Fruit fly (Drosophila melanogaster) whole organism, wandering third instar larva: ENCODE measurements around the gene eEF1gamma.
A peak's percentile ranks its signal among the peaks of the same experiment; 100 is the strongest.

Experiments
- Abd-B ChIP-seq: fragments of >200 bp; optimal IDR thresholded peaks from 2 replicates; lab custom pipeline; 2017; ENCODE audit warnings: missing biosample characterization, missing genetic modification characterization
- CG32264 ChIP-seq: fragments of 200-800 bp; sonication (Bioruptor generic); optimal IDR thresholded peaks from 2 replicates; lab custom pipeline; 2016; ENCODE audit warnings: missing biosample characterization, missing genetic modification characterization
- CG9705 ChIP-seq: fragments of 200-800 bp; sonication (Bioruptor generic); optimal IDR thresholded peaks from 2 replicates; lab custom pipeline; 2018; ENCODE audit warnings: missing biosample characterization, mild to moderate bottlenecking, missing genetic modification characterization
- CrebA ChIP-seq: fragments of 200-800 bp; sonication (Bioruptor generic); optimal IDR thresholded peaks from 2 replicates; lab custom pipeline; 2016; ENCODE audit warnings: missing biosample characterization, mild to moderate bottlenecking, missing genetic modification characterization, borderline replicate concordance
- Dfd ChIP-seq: fragments of >200 bp; optimal IDR thresholded peaks from 2 replicates; lab custom pipeline; 2017; ENCODE audit warnings: missing biosample characterization, missing genetic modification characterization
- Dif ChIP-seq: fragments of 200-275, 200-300 bp; sonication (Bioruptor generic); optimal IDR thresholded peaks from 2 replicates; lab custom pipeline; 2018; ENCODE audit warnings: missing biosample characterization, missing genetic modification characterization; ENCODE audit not compliant: partially characterized antibody
- GATAd ChIP-seq: sonication (Bioruptor generic); optimal IDR thresholded peaks from 2 replicates; lab custom pipeline; 2016; ENCODE audit warnings: missing biosample characterization, missing genetic modification characterization
- HLH106 ChIP-seq: fragments of 200-800 bp; optimal IDR thresholded peaks from 3 replicates; lab custom pipeline; 2019; ENCODE audit warnings: missing biosample characterization, mild to moderate bottlenecking, missing genetic modification characterization, moderate library complexity
- Hnf4 ChIP-seq: fragments of 200-800 bp; sonication (Bioruptor generic); optimal IDR thresholded peaks from 2 replicates; lab custom pipeline; 2016; ENCODE audit warnings: missing biosample characterization, mild to moderate bottlenecking, missing genetic modification characterization
- Hr78 ChIP-seq: fragments of >200 bp; optimal IDR thresholded peaks from 2 replicates; lab custom pipeline; 2017; ENCODE audit warnings: missing biosample characterization, missing genetic modification characterization
- Hr83 ChIP-seq: fragments of 200-300 bp; sonication (Bioruptor generic); optimal IDR thresholded peaks from 2 replicates; lab custom pipeline; 2016; ENCODE audit warnings: missing biosample characterization, mild to moderate bottlenecking, missing genetic modification characterization, moderate library complexity; ENCODE audit not compliant: poor library complexity, severe bottlenecking
- Jra ChIP-seq: sonication (Bioruptor generic); optimal IDR thresholded peaks from 2 replicates; lab custom pipeline; 2016; ENCODE audit warnings: missing biosample characterization, missing genetic modification characterization
- Mio ChIP-seq: sonication (Bioruptor generic); optimal IDR thresholded peaks from 2 replicates; lab custom pipeline; 2016; ENCODE audit warnings: missing biosample characterization, missing genetic modification characterization
- Myc ChIP-seq: fragments of >200 bp; optimal IDR thresholded peaks from 2 replicates; lab custom pipeline; 2017
- N ChIP-seq: fragments of >200 bp; optimal IDR thresholded peaks from 2 replicates; lab custom pipeline; 2018; ENCODE audit warnings: missing biosample characterization, missing external identifiers, missing genetic modification characterization
- OdsH ChIP-seq: fragments of 200-800 bp; sonication (Bioruptor generic); optimal IDR thresholded peaks from 2 replicates; lab custom pipeline; 2016; ENCODE audit warnings: missing biosample characterization, mild to moderate bottlenecking, missing genetic modification characterization
- Rel ChIP-seq, 2 experiments: fragments of 200-800 bp; sonication (Bioruptor generic) in 1 of 2; optimal IDR thresholded peaks; 2 replicates in 1 of 2; 3 replicates in 1 of 2; lab custom pipeline; 2016 to 2019; ENCODE audit warnings: mild to moderate bottlenecking in 2 of 2, missing biosample characterization in 2 of 2, missing genetic modification characterization in 2 of 2, moderate library complexity in 1 of 2
- Sp1 ChIP-seq: fragments of 200-800 bp; sonication (Bioruptor generic); optimal IDR thresholded peaks from 3 replicates; lab custom pipeline; 2019; ENCODE audit warnings: missing biosample characterization, mild to moderate bottlenecking, missing genetic modification characterization, moderate library complexity
- Vsx2 ChIP-seq: fragments of 200-300, 225-300 bp; sonication (Bioruptor generic); optimal IDR thresholded peaks from 2 replicates; lab custom pipeline; 2018; ENCODE audit warnings: missing biosample characterization, missing genetic modification characterization; ENCODE audit not compliant: partially characterized antibody
- br ChIP-seq: fragments of 200-800 bp; sonication (Bioruptor generic); optimal IDR thresholded peaks from 2 replicates; lab custom pipeline; 2016; ENCODE audit warnings: missing biosample characterization, missing genetic modification characterization
- brk ChIP-seq: fragments of 200-800 bp; sonication (Bioruptor generic); optimal IDR thresholded peaks from 2 replicates; lab custom pipeline; 2016; ENCODE audit warnings: missing biosample characterization, mild to moderate bottlenecking, missing genetic modification characterization
- dl ChIP-seq, 2 experiments: fragments of 175-275, 200-275 bp in 1 of 2; fragments of 200-275 bp in 1 of 2; sonication (Bioruptor generic); optimal IDR thresholded peaks; lab custom pipeline; 2018; ENCODE audit warnings: mild to moderate bottlenecking in 2 of 2, missing biosample characterization in 2 of 2, missing genetic modification characterization in 2 of 2, moderate library complexity in 2 of 2; ENCODE audit not compliant: partially characterized antibody in 2 of 2, insufficient read depth in 1 of 2
- dmrt93B ChIP-seq: fragments of 200-800 bp; sonication (Bioruptor generic); optimal IDR thresholded peaks from 2 replicates; lab custom pipeline; 2018; ENCODE audit warnings: missing biosample characterization, mild to moderate bottlenecking, missing genetic modification characterization
- dsf ChIP-seq: sonication (Bioruptor generic); optimal IDR thresholded peaks from 2 replicates; lab custom pipeline; 2016; ENCODE audit warnings: missing biosample characterization, missing genetic modification characterization, borderline replicate concordance
- ey ChIP-seq: fragments of 200-800 bp; sonication (Bioruptor generic); optimal IDR thresholded peaks from 2 replicates; lab custom pipeline; 2016; ENCODE audit warnings: missing biosample characterization, missing genetic modification characterization
- foxo ChIP-seq, 2 experiments: fragments of 200-800 bp; sonication (Bioruptor generic); optimal IDR thresholded peaks; 2 replicates in 1 of 2; 3 replicates in 1 of 2; lab custom pipeline; 2016 to 2017; ENCODE audit warnings: missing biosample characterization in 2 of 2, missing genetic modification characterization in 2 of 2
- fru ChIP-seq: fragments of 200-800 bp; sonication (Bioruptor generic); optimal IDR thresholded peaks from 3 replicates; lab custom pipeline; 2016; ENCODE audit warnings: missing biosample characterization, mild to moderate bottlenecking, missing genetic modification characterization
- h ChIP-seq: fragments of 200-800 bp; sonication (Bioruptor generic); optimal IDR thresholded peaks from 3 replicates; lab custom pipeline; 2016; ENCODE audit warnings: missing biosample characterization, mild to moderate bottlenecking, missing genetic modification characterization
- jim ChIP-seq: fragments of 175-275, 200-325 bp; sonication (Bioruptor generic); optimal IDR thresholded peaks from 2 replicates; lab custom pipeline; 2016; ENCODE audit warnings: missing biosample characterization, mild to moderate bottlenecking, missing genetic modification characterization
- lola ChIP-seq: fragments of >200 bp; optimal IDR thresholded peaks from 2 replicates; lab custom pipeline; 2017; ENCODE audit warnings: missing biosample characterization, missing genetic modification characterization
- pan ChIP-seq: fragments of >200 bp; optimal IDR thresholded peaks from 2 replicates; lab custom pipeline; 2017
- psq ChIP-seq: fragments of 200-800 bp; sonication (Bioruptor generic); optimal IDR thresholded peaks from 3 replicates; lab custom pipeline; 2017; ENCODE audit warnings: missing biosample characterization, mild to moderate bottlenecking, missing genetic modification characterization, moderate library complexity
- rgr ChIP-seq: fragments of 200-800 bp; sonication (Bioruptor generic); optimal IDR thresholded peaks from 3 replicates; lab custom pipeline; 2016; ENCODE audit warnings: missing biosample characterization, mild to moderate bottlenecking, missing genetic modification characterization
- sage ChIP-seq: fragments of 200-800 bp; sonication (Bioruptor generic); optimal IDR thresholded peaks from 2 replicates; lab custom pipeline; 2016; ENCODE audit warnings: missing biosample characterization, mild to moderate bottlenecking, missing genetic modification characterization
- sv ChIP-seq: fragments of 200-800 bp; sonication (Bioruptor generic); optimal IDR thresholded peaks from 3 replicates; lab custom pipeline; 2016; ENCODE audit warnings: missing biosample characterization, missing genetic modification characterization
- tai ChIP-seq: sonication (Bioruptor generic); optimal IDR thresholded peaks from 2 replicates; lab custom pipeline; 2016; ENCODE audit warnings: missing biosample characterization, missing genetic modification characterization
- usp ChIP-seq: fragments of >200 bp; optimal IDR thresholded peaks from 2 replicates; lab custom pipeline; 2017; ENCODE audit warnings: missing biosample characterization, missing genetic modification characterization
- woc ChIP-seq: sonication (Bioruptor generic); optimal IDR thresholded peaks from 2 replicates; lab custom pipeline; 2016; ENCODE audit warnings: missing biosample characterization, mild to moderate bottlenecking, missing genetic modification characterization

Gene eEF1gamma

dm6 chr3R:29211702-29212101 is 8.3 kb upstream of the eEF1gamma start:
- TF ChIP-seq dl (GFP tag; optimal IDR thresholded peaks at IDR 0.05; lab: Kevin White, UChicago; ENCODE audit: insufficient read depth in 1 of 2, partially characterized antibody in 2 of 2) (no peak), Abd-B (GFP tag; lab: Kevin White, UChicago) (no peak), sage (GFP tag; lab: Kevin White, UChicago) (no peak), CG32264 (GFP tag; lab: Kevin White, UChicago) (no peak), Dfd (GFP tag; lab: Kevin White, UChicago) (no peak), dsf (GFP tag; lab: Kevin White, UChicago) (no peak), N (GFP tag; lab: Kevin White, UChicago) (no peak), Hr78 (GFP tag; lab: Kevin White, UChicago) (no peak)

dm6 chr3R:29212534-29212933 is 7.4 kb upstream of the eEF1gamma start:
- TF ChIP-seq dmrt93B = no peak
- TF ChIP-seq Dfd (GFP tag; lab: Kevin White, UChicago) = peak; percentile 89

dm6 chr3R:29213416-29213815 is 6.6 kb upstream of the eEF1gamma start:
- no peak for TF ChIP-seq h (GFP tag; lab: Kevin White, UChicago)
- TF ChIP-seq Mio (GFP tag; lab: Kevin White, UChicago) = no peak
- TF ChIP-seq sage (GFP tag; lab: Kevin White, UChicago) = no peak
- TF ChIP-seq GATAd (GFP tag; lab: Kevin White, UChicago) = no peak
- no peak for TF ChIP-seq Sp1 (GFP tag; lab: Kevin White, UChicago)
- no peak for TF ChIP-seq jim (GFP tag; lab: Kevin White, UChicago)
- no peak for TF ChIP-seq Rel (GFP tag; optimal IDR thresholded peaks at IDR 0.05; lab: Kevin White, UChicago)
- no peak for TF ChIP-seq Rel (tag; optimal IDR thresholded peaks at IDR 0.05; lab: Kevin White, UChicago)
- no peak for TF ChIP-seq psq
- TF ChIP-seq N (GFP tag; lab: Kevin White, UChicago) = no peak
- TF ChIP-seq Dif (GFP tag; lab: Kevin White, UChicago) = no peak
- TF ChIP-seq lola = no peak
- TF ChIP-seq Myc (lab: Kevin White, UChicago) = no peak
- no peak for TF ChIP-seq ey
- no peak for TF ChIP-seq HLH106 (tag; lab: Kevin White, UChicago)

dm6 chr3R:29214262-29214661 is 5.7 kb upstream of the eEF1gamma start:
- TF ChIP-seq dl (GFP tag; optimal IDR thresholded peaks at IDR 0.05; lab: Kevin White, UChicago; ENCODE audit: insufficient read depth in 1 of 2, partially characterized antibody in 2 of 2) = no peak
- TF ChIP-seq CG9705 (GFP tag; lab: Kevin White, UChicago) = peak; percentile 100
- TF ChIP-seq brk (GFP tag; lab: Kevin White, UChicago) = peak; percentile 98
- TF ChIP-seq Jra (GFP tag; lab: Kevin White, UChicago) = peak; percentile 99
- peak; percentile 99 for TF ChIP-seq dmrt93B
- TF ChIP-seq sage (GFP tag; lab: Kevin White, UChicago) = peak; percentile 99
- peak; percentile 97 for TF ChIP-seq dsf (GFP tag; lab: Kevin White, UChicago)
- peak; percentile 100 for TF ChIP-seq Sp1 (GFP tag; lab: Kevin White, UChicago)
- no peak for TF ChIP-seq usp (GFP tag; lab: Kevin White, UChicago)
- TF ChIP-seq Hr78 (GFP tag; lab: Kevin White, UChicago) = no peak
- TF ChIP-seq woc = peak; percentile 99
- TF ChIP-seq pan = no peak
- peak; percentile 100 for TF ChIP-seq fru (GFP tag; lab: Kevin White, UChicago)
- TF ChIP-seq lola = no peak
- TF ChIP-seq Mio (GFP tag; lab: Kevin White, UChicago) = peak; percentile 97
- TF ChIP-seq Abd-B (GFP tag; lab: Kevin White, UChicago) = no peak
- TF ChIP-seq Myc (lab: Kevin White, UChicago) = no peak
- TF ChIP-seq ey = peak; percentile 100
- TF ChIP-seq Dfd (GFP tag; lab: Kevin White, UChicago) = no peak
- TF ChIP-seq h (GFP tag; lab: Kevin White, UChicago) = peak; percentile 100
- TF ChIP-seq OdsH = peak; percentile 100
- no peak for TF ChIP-seq Dif (GFP tag; lab: Kevin White, UChicago)
- peak; percentile 100 for TF ChIP-seq rgr (GFP tag; lab: Kevin White, UChicago)
- TF ChIP-seq HLH106 (tag; lab: Kevin White, UChicago) = peak; percentile 100
- peak; percentile 45 for TF ChIP-seq N (GFP tag; lab: Kevin White, UChicago)
- peak; percentile 99 to 100 for TF ChIP-seq foxo (GFP tag; optimal IDR thresholded peaks at IDR 0.05; lab: Kevin White, UChicago)
- peak; percentile 99 for TF ChIP-seq psq
- TF ChIP-seq GATAd (GFP tag; lab: Kevin White, UChicago) = peak; percentile 99
- TF ChIP-seq Hnf4 (GFP tag; lab: Kevin White, UChicago) = peak; percentile 100
- peak; percentile 99 for TF ChIP-seq CrebA (GFP tag; lab: Kevin White, UChicago)
- peak; percentile 99 for TF ChIP-seq sv (GFP tag; lab: Kevin White, UChicago)
- peak; percentile 87 for TF ChIP-seq jim (GFP tag; lab: Kevin White, UChicago)
- TF ChIP-seq Hr83 (GFP tag; lab: Kevin White, UChicago) = peak; percentile 99
- no peak for TF ChIP-seq Vsx2 (GFP tag; lab: Kevin White, UChicago)
- peak; percentile 100 for TF ChIP-seq Rel (GFP tag; optimal IDR thresholded peaks at IDR 0.05; lab: Kevin White, UChicago)
- peak; percentile 98 for TF ChIP-seq Rel (tag; optimal IDR thresholded peaks at IDR 0.05; lab: Kevin White, UChicago)
- no peak for TF ChIP-seq tai (GFP tag; lab: Kevin White, UChicago)
- peak; percentile 100 for TF ChIP-seq br (GFP tag; lab: Kevin White, UChicago)
- TF ChIP-seq CG32264 (GFP tag; lab: Kevin White, UChicago) = peak; percentile 99
